Fruit fly (Drosophila melanogaster): ENCODE data around the gene Rhau.

- TF ChIP-seq Snoo (tag; optimal IDR thresholded peaks at IDR 0.05) (peak; percentile 71), rn (GFP tag; IDR thresholded peaks at IDR 0.05) (no peak; the same call in 1 of the 2 replicates), CG8159 (tag; optimal IDR thresholded peaks at IDR 0.05) (peak; percentile 55)
Observed at dm6 chr2L:20752160-20752559, 5.6 kb downstream of the Rhau start, which contains the start of the genes Amacr and Ns4.
